Worm (Caenorhabditis elegans): Measurements from ENCODE around the gene C01G10.18.

DNA sequence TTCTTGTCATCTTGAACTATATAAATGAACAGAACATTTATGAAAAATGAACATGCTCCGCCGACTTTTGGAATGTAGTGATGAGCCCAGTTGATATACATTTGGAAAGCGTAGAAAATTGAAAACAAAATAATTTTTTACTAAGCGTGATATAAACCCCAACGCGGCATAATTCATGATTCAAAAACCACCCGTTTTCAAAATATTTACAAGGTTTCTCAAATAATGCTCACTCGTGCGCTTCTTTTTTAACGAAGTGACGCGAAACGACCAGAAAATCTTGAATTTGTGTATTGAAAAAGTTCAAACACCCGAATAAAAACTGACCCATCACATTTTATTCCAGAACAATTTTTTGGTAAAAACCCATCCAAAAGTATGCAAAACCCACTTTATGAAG lies 38.9 kb upstream of the C01G10.18 start, which contains the start of gene srj-27:
- TF ChIP-seq lsy-2 (tag; optimal IDR thresholded peaks at IDR 0.05): no peak
- no peak for TF ChIP-seq Y75B8A.6 (GFP tag; IDR thresholded peaks at IDR 0.05)
- TF ChIP-seq F44E2.7 (GFP tag; IDR thresholded peaks at IDR 0.05): no peak
- TF ChIP-seq daf-12 (tag; optimal IDR thresholded peaks at IDR 0.05): no peak
- no peak for TF ChIP-seq mes-2 (tag; optimal IDR thresholded peaks at IDR 0.05; ENCODE audit: poor library complexity, severe bottlenecking)
- no peak for TF ChIP-seq mdl-1 (tag; optimal IDR thresholded peaks at IDR 0.05)
- TF ChIP-seq daf-8 (GFP tag; IDR thresholded peaks at IDR 0.05): no peak
- no peak for TF ChIP-seq nhr-76 (tag; optimal IDR thresholded peaks at IDR 0.05)
- TF ChIP-seq mep-1 (tag; optimal IDR thresholded peaks at IDR 0.05): no peak
- no peak for TF ChIP-seq ceh-32 (tag; optimal IDR thresholded peaks at IDR 0.05; ENCODE audit: poor library complexity)
- no peak for TF ChIP-seq unc-39 (tag; optimal IDR thresholded peaks at IDR 0.05)
- no peak for TF ChIP-seq unc-62 (GFP tag; optimal IDR thresholded peaks at IDR 0.05 in 1 of 2)
- TF ChIP-seq unc-62 (tag; optimal IDR thresholded peaks at IDR 0.05): no peak
- TF ChIP-seq mxl-2 (GFP tag; conservative IDR thresholded peaks at IDR 0.05): no peak
- no peak for TF ChIP-seq fos-1 (tag; optimal IDR thresholded peaks at IDR 0.05)

All from whole organism, L4 larva.